Fruit fly (Drosophila melanogaster) Kc167 (cell line): ENCODE measurements around the gene ATPsynC.

Experiments used
- insv ChIP-seq: fragments of >200 bp; optimal IDR thresholded peaks from 3 replicates; lab custom pipeline; 2018; ENCODE audit warnings: missing external identifiers
- psq ChIP-seq: fragments of >200 bp; optimal IDR thresholded peaks from 2 replicates; lab custom pipeline; 2017; ENCODE audit warnings: missing external identifiers

dm6 chr3R:31257299-31257698 is 37.9 kb upstream of the ATPsynC start, which contains the start of gene CAH6:
- TF ChIP-seq insv (lab: Kevin White, UChicago) (no peak), psq (no peak)
